Worm (Caenorhabditis elegans) whole organism, L1 larva: Measurements from ENCODE around the gene atp-4.

Experiments
- Y116A8C.19 ChIP-seq: sonication (generic microtip); optimal IDR thresholded peaks from 2 replicates; lab custom pipeline; 2016; ENCODE audit warnings: missing compliant biosample characterization, missing genetic modification characterization, borderline replicate concordance
- alr-1 ChIP-seq: fragments of 200-800 bp; sonication (Bioruptor generic); optimal IDR thresholded peaks from 2 replicates; lab custom pipeline; 2018; ENCODE audit warnings: borderline replicate concordance, mild to moderate bottlenecking, missing genetic modification characterization, missing compliant biosample characterization
- ceh-63 ChIP-seq: fragments of 200-800 bp; sonication (Bioruptor generic); optimal IDR thresholded peaks from 2 replicates; lab custom pipeline; 2018; ENCODE audit warnings: mild to moderate bottlenecking, missing genetic modification characterization, missing compliant biosample characterization
- ceh-88 ChIP-seq: fragments of 200-800 bp; sonication (Bioruptor generic); IDR thresholded peaks from 2 replicates; pipeline ENCODE4 v1.3.6; 2022; ENCODE audit warnings: missing genetic modification characterization, missing compliant biosample characterization
- dpl-1 ChIP-seq, 3 experiments: fragments of 150-350 bp in 2 of 3; sonication (generic microtip) in 1 of 3; optimal IDR thresholded peaks; 2 replicates each; lab custom pipeline; 2014 to 2017; ENCODE audit warnings: missing biosample characterization in 3 of 3, missing genetic modification characterization in 3 of 3, missing genetic modification reagents in 3 of 3
- efl-1 ChIP-seq, 4 experiments: fragments of 150-350 bp; optimal IDR thresholded peaks in 3 of 4; peaks in 1 of 4; 1 replicate in 1 of 4; 2 replicates in 3 of 4; lab custom pipeline; 2014; ENCODE audit warnings: missing biosample characterization in 2 of 4, missing genetic modification characterization in 2 of 4, missing genetic modification reagents in 2 of 4
- egl-13 ChIP-seq: sonication (generic microtip); optimal IDR thresholded peaks from 2 replicates; lab custom pipeline; 2016; ENCODE audit warnings: missing genotype, missing genetic modification reagents, missing genetic modification characterization, missing compliant biosample characterization
- egl-27 ChIP-seq, 2 experiments: fragments of 150-350 bp in 1 of 2; sonication (generic microtip); optimal IDR thresholded peaks; 3 replicates each; lab custom pipeline; 2017 to 2018; ENCODE audit warnings: missing biosample characterization in 2 of 2, missing genetic modification characterization in 2 of 2, missing genetic modification reagents in 2 of 2
- elt-2 ChIP-seq: sonication (generic microtip); optimal IDR thresholded peaks from 2 replicates; lab custom pipeline; 2016; ENCODE audit warnings: missing genetic modification characterization, mild to moderate bottlenecking, inconsistent platforms, missing compliant biosample characterization, missing genetic modification reagents
- grh-1 ChIP-seq: fragments of 200-800 bp; sonication (Bioruptor generic); IDR thresholded peaks from 2 replicates; pipeline ENCODE4 v1.3.6; 2022; ENCODE audit warnings: missing genetic modification reagents, missing genetic modification characterization, missing compliant biosample characterization
- hlh-17 ChIP-seq: fragments of 200-800 bp; sonication (Bioruptor generic); optimal IDR thresholded peaks from 2 replicates; lab custom pipeline; 2018; ENCODE audit warnings: missing genetic modification characterization, mild to moderate bottlenecking, missing compliant biosample characterization, moderate library complexity, borderline replicate concordance
- hlh-4 ChIP-seq: sonication (generic microtip); optimal IDR thresholded peaks from 2 replicates; lab custom pipeline; 2016; ENCODE audit warnings: mild to moderate bottlenecking, missing genetic modification characterization, missing compliant biosample characterization
- irx-1 ChIP-seq: sonication (generic microtip); optimal IDR thresholded peaks from 2 replicates; lab custom pipeline; 2016; ENCODE audit warnings: missing genetic modification characterization, missing compliant biosample characterization
- isw-1 ChIP-seq: fragments of 200-800 bp; sonication (Bioruptor generic); IDR thresholded peaks from 2 replicates; pipeline ENCODE4 v1.3.6; 2022; ENCODE audit warnings: missing genetic modification characterization, missing compliant biosample characterization
- lin-13 ChIP-seq: fragments of 150-350 bp; optimal IDR thresholded peaks from 2 replicates; lab custom pipeline; 2014; ENCODE audit warnings: missing biosample characterization, missing genetic modification reagents, missing genetic modification characterization
- lin-14 ChIP-seq: fragments of 200-800 bp; sonication (Bioruptor generic); optimal IDR thresholded peaks from 2 replicates; lab custom pipeline; 2018; ENCODE audit warnings: mild to moderate bottlenecking, missing genetic modification characterization, moderate library complexity, missing compliant biosample characterization
- lin-35 ChIP-seq, 2 experiments: fragments of 150-350 bp; optimal IDR thresholded peaks; 2 replicates each; lab custom pipeline; 2014; ENCODE audit warnings: missing biosample characterization in 2 of 2, missing genetic modification characterization in 2 of 2, missing genetic modification reagents in 2 of 2
- mep-1 ChIP-seq: fragments of 150-350 bp; optimal IDR thresholded peaks from 2 replicates; lab custom pipeline; 2014; ENCODE audit warnings: missing biosample characterization, missing genetic modification characterization
- nhr-19 ChIP-seq: fragments of 200-800 bp; sonication (Bioruptor generic); conservative IDR thresholded peaks from 2 replicates; pipeline ENCODE4 v1.3.6; 2022; ENCODE audit warnings: missing genetic modification characterization, missing compliant biosample characterization
- nhr-237 ChIP-seq: fragments of 150-350 bp; optimal IDR thresholded peaks from 2 replicates; lab custom pipeline; 2014; ENCODE audit warnings: missing biosample characterization, missing genetic modification characterization
- nhr-28 ChIP-seq: fragments of 150-350 bp; optimal IDR thresholded peaks from 2 replicates; lab custom pipeline; 2014; ENCODE audit warnings: missing biosample characterization, missing genetic modification characterization
- nhr-47 ChIP-seq: sonication (generic microtip); optimal IDR thresholded peaks from 2 replicates; lab custom pipeline; 2016; ENCODE audit warnings: mild to moderate bottlenecking, missing genetic modification characterization, moderate library complexity, missing compliant biosample characterization
- nhr-90 ChIP-seq: sonication (generic microtip); optimal IDR thresholded peaks from 2 replicates; lab custom pipeline; 2016; ENCODE audit warnings: mild to moderate bottlenecking, missing genetic modification characterization, missing compliant biosample characterization; ENCODE audit not compliant: poor library complexity
- rnt-1 ChIP-seq: sonication (generic microtip); optimal IDR thresholded peaks from 2 replicates; lab custom pipeline; 2016; ENCODE audit warnings: mild to moderate bottlenecking, missing genetic modification characterization, moderate library complexity, missing compliant biosample characterization
- skn-1 ChIP-seq: fragments of 150-350 bp; optimal IDR thresholded peaks from 2 replicates; lab custom pipeline; 2014; ENCODE audit warnings: missing biosample characterization, missing genetic modification characterization
- snpc-4 ChIP-seq: fragments of 150-350 bp; optimal IDR thresholded peaks from 2 replicates; lab custom pipeline; 2014; ENCODE audit warnings: missing biosample characterization, missing genetic modification characterization
- sup-37 ChIP-seq: fragments of 200-800 bp; sonication (Bioruptor generic); optimal IDR thresholded peaks from 2 replicates; lab custom pipeline; 2018; ENCODE audit warnings: mild to moderate bottlenecking, missing genetic modification characterization, missing compliant biosample characterization
- unc-62 ChIP-seq: fragments of 150-350 bp; optimal IDR thresholded peaks from 2 replicates; lab custom pipeline; 2014; ENCODE audit warnings: missing biosample characterization, missing genetic modification reagents, missing genetic modification characterization
- unc-98 ChIP-seq: fragments of 200-800 bp; sonication (Bioruptor generic); IDR thresholded peaks from 2 replicates; pipeline ENCODE4 v1.3.6; 2022; ENCODE audit warnings: missing genetic modification characterization, missing compliant biosample characterization
- vab-15 ChIP-seq: sonication (generic microtip); optimal IDR thresholded peaks from 2 replicates; lab custom pipeline; 2017; ENCODE audit warnings: missing genotype, mild to moderate bottlenecking, missing genetic modification characterization, missing compliant biosample characterization
- xbp-1 ChIP-seq: sonication (generic microtip); optimal IDR thresholded peaks from 2 replicates; lab custom pipeline; 2016; ENCODE audit warnings: missing genetic modification characterization, missing compliant biosample characterization
- ztf-4 ChIP-seq: fragments of 150-350 bp; optimal IDR thresholded peaks from 2 replicates; lab custom pipeline; 2014; ENCODE audit warnings: missing biosample characterization, missing genetic modification characterization

The atp-4 gene

DNA sequence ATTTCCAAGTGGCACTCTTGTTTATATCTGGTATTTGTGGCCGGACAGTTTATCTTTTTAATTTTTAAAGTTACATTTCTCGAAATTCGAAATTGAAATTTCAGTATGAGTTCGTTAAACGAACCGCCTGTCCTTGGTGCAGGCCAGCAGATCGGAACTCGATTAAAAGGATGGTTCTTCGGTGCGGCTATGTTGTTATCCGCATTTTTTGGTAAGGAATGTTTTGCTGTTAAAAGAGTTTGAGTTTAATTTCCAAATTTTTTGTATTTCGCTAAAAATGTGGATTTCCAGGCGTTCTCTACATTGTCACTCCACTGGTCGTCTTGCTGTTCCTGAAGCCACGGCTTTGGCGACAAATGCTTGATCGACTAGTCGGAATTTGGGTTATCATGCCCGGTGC lies 26.2 kb upstream of the atp-4 start, which contains the start of gene acl-9:
TSS of gene acl-9 (plus strand) at position 105 of the 400 bp plus-strand sequence.
- TF ChIP-seq unc-62 (GFP tag; lab: Kevin White, UChicago) (no peak), snpc-4 (no peak), grh-1 (no peak), hlh-4 (tag; lab: Kevin White, UChicago) (no peak), nhr-19 (no peak), irx-1 (tag; lab: Kevin White, UChicago) (no peak), alr-1 (tag; lab: Kevin White, UChicago) (no peak), ceh-63 (no peak), mep-1 (tag; lab: Kevin White, UChicago) (no peak), ztf-4 (tag; lab: Kevin White, UChicago) (no peak)

- peak; percentile 13 for TF ChIP-seq rnt-1
- TF ChIP-seq nhr-90: no peak
- no peak for TF ChIP-seq vab-15
- TF ChIP-seq lin-35 (GFP tag; optimal IDR thresholded peaks at IDR 0.05; lab: Kevin White, UChicago): peak in 1 of 2 experiments; percentile 4
- no peak for TF ChIP-seq ceh-88 (GFP tag; lab: Robert Waterston, UW)
- peak; percentile 43 for TF ChIP-seq elt-2 (tag; lab: Kevin White, UChicago)
- TF ChIP-seq sup-37 (GFP tag; lab: Kevin White, UChicago): no peak
- TF ChIP-seq efl-1 (optimal IDR thresholded peaks at IDR 0.05; lab: Kevin White, UChicago): peak in 1 of 2 experiments; percentile 4
- peak in 1 of 2 experiments; percentile 68 for TF ChIP-seq efl-1 (GFP tag; optimal IDR thresholded peaks at IDR 0.05 in 1 of 2; lab: Kevin White, UChicago)
- TF ChIP-seq skn-1 (tag; lab: Kevin White, UChicago): no peak
- no peak for TF ChIP-seq egl-13 (tag; lab: Kevin White, UChicago)
- TF ChIP-seq Y116A8C.19 (tag; lab: Kevin White, UChicago): no peak
- no peak for TF ChIP-seq dpl-1 (GFP tag; optimal IDR thresholded peaks at IDR 0.05; lab: Kevin White, UChicago)
- no peak for TF ChIP-seq unc-62 (GFP tag; lab: Kevin White, UChicago)
- no peak for TF ChIP-seq hlh-17 (GFP tag; lab: Kevin White, UChicago)
- no peak for TF ChIP-seq unc-98 (GFP tag; lab: Robert Waterston, UW)
- TF ChIP-seq nhr-47 (tag; lab: Kevin White, UChicago): no peak
- no peak for TF ChIP-seq lin-14 (GFP tag; lab: Kevin White, UChicago)
- no peak for TF ChIP-seq xbp-1 (tag; lab: Kevin White, UChicago)
- TF ChIP-seq lin-13: no peak
Observed at ce11 chrV:6450129-6451011, 23.5 kb upstream of the atp-4 start, which contains the start of gene acl-8. TSS of gene acl-8 (plus strand) at chrV:6450870.

DNA sequence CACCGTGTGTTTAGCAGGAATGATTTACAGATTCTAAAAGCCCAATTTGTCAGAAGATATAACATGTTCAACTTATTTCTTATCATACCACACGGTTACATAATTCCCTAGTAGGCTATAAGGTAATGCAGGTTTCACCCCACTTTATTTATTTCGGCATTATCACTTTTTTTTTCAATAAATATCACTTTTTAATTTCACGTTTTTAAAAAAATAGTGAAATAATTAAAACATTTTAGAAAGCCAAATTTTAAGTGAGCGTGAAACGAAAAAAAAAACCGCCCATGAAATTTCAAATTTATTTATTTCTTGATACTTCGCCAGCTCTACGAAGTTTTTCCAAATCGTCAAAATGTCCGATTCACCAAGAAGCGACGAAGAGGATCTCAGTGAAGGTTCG lies 21.4 kb upstream of the atp-4 start, which contains the start of gene fbxa-196:
TSS of gene fbxa-196 (plus strand) at position 301 of the 400 bp plus-strand sequence.
- no peak for TF ChIP-seq nhr-28 (tag; lab: Kevin White, UChicago)
- no peak for TF ChIP-seq vab-15
- no peak for TF ChIP-seq egl-27 (tag; optimal IDR thresholded peaks at IDR 0.05; lab: Kevin White, UChicago)

ce11 chrV:6442037-6442436 lies 15.1 kb upstream of the atp-4 start, which contains the start of gene T05H4.3:
TSS of gene T05H4.3 (plus strand) at chrV:6442337.
- TF ChIP-seq isw-1 (no peak), nhr-90 (no peak), nhr-237 (tag; lab: Kevin White, UChicago) (no peak)
